Fruit fly (Drosophila melanogaster) whole organism, embryonic: ENCODE data around the gene yrt.

ENCODE experiments used
- Adf1 ChIP-seq: fragments of 200-800 bp; sonication (Bioruptor generic); IDR thresholded peaks from 2 replicates; pipeline ENCODE4 v1.3.6; 2022; ENCODE audit warnings: missing biosample characterization, missing genetic modification characterization
- CG10147 ChIP-seq: fragments of 200-800 bp; sonication (Bioruptor generic); optimal IDR thresholded peaks from 2 replicates; lab custom pipeline; 2019; ENCODE audit warnings: missing biosample characterization, mild to moderate bottlenecking, missing genetic modification characterization, moderate library complexity
- CG10209 ChIP-seq: fragments of 200-800 bp; sonication (Bioruptor generic); optimal IDR thresholded peaks from 3 replicates; lab custom pipeline; 2017; ENCODE audit warnings: missing biosample characterization, mild to moderate bottlenecking, missing genetic modification characterization, missing genetic modification reagents
- CG10267 ChIP-seq: fragments of 200-800 bp; sonication (Bioruptor generic); optimal IDR thresholded peaks from 2 replicates; lab custom pipeline; 2018; ENCODE audit warnings: missing biosample characterization, mild to moderate bottlenecking, missing genetic modification characterization, moderate library complexity
- CG11398 ChIP-seq: fragments of 200-800 bp; sonication (Bioruptor generic); optimal IDR thresholded peaks from 2 replicates; lab custom pipeline; 2016; ENCODE audit warnings: missing biosample characterization, missing genetic modification characterization
- CG12104 ChIP-seq: fragments of 200-800 bp; sonication (Bioruptor generic); optimal IDR thresholded peaks from 3 replicates; lab custom pipeline; 2016; ENCODE audit warnings: missing biosample characterization, missing genetic modification characterization
- CG12155 ChIP-seq: fragments of 200-800 bp; sonication (Bioruptor generic); optimal IDR thresholded peaks from 3 replicates; lab custom pipeline; 2016; ENCODE audit warnings: missing biosample characterization, missing genetic modification characterization
- CG13624 ChIP-seq: fragments of 200-800 bp; sonication (Bioruptor generic); optimal IDR thresholded peaks from 2 replicates; lab custom pipeline; 2016; ENCODE audit warnings: missing biosample characterization, missing genetic modification characterization
- CG13775 ChIP-seq: fragments of 200-800 bp; sonication (Bioruptor generic); optimal IDR thresholded peaks from 3 replicates; lab custom pipeline; 2017; ENCODE audit warnings: missing biosample characterization, mild to moderate bottlenecking, missing genetic modification characterization
- CG14965 ChIP-seq: fragments of 200-800 bp; sonication (Bioruptor generic); optimal IDR thresholded peaks from 2 replicates; lab custom pipeline; 2016; ENCODE audit warnings: missing biosample characterization, missing genetic modification characterization, borderline replicate concordance
- CG15479 ChIP-seq: fragments of 200-800 bp; sonication (Bioruptor generic); optimal IDR thresholded peaks from 3 replicates; lab custom pipeline; 2019; ENCODE audit warnings: missing biosample characterization, mild to moderate bottlenecking, missing genetic modification characterization, moderate library complexity
- CG15696 ChIP-seq: fragments of 200-800 bp; sonication (Bioruptor generic); optimal IDR thresholded peaks from 2 replicates; lab custom pipeline; 2019; ENCODE audit warnings: missing biosample characterization, mild to moderate bottlenecking, missing genetic modification characterization, moderate library complexity
- CG17912 ChIP-seq: fragments of 200-800 bp; sonication (Bioruptor generic); optimal IDR thresholded peaks from 2 replicates; lab custom pipeline; 2018; ENCODE audit warnings: missing biosample characterization, mild to moderate bottlenecking, missing genetic modification characterization
- CG30020 ChIP-seq: fragments of 200-800 bp; optimal IDR thresholded peaks from 2 replicates; lab custom pipeline; 2019; ENCODE audit warnings: missing biosample characterization, mild to moderate bottlenecking, missing genetic modification characterization, moderate library complexity
- CG31441 ChIP-seq: fragments of 200-800 bp; sonication (Bioruptor generic); IDR thresholded peaks from 2 replicates; pipeline ENCODE4 v1.3.6; 2022; ENCODE audit warnings: missing biosample characterization, missing genetic modification characterization
- CG3847 ChIP-seq: fragments of 200-800 bp; sonication (Bioruptor generic); IDR thresholded peaks from 2 replicates; pipeline ENCODE4 v1.3.6; 2022; ENCODE audit warnings: missing biosample characterization, missing genetic modification characterization
- CG4404 ChIP-seq: fragments of 200-800 bp; sonication (Bioruptor generic); IDR thresholded peaks from 2 replicates; pipeline ENCODE4 v1.3.6; 2022; ENCODE audit warnings: missing biosample characterization, missing genetic modification characterization
- CG4730 ChIP-seq: fragments of 200-800 bp; sonication (Bioruptor generic); IDR thresholded peaks from 2 replicates; pipeline ENCODE4 v1.3.6; 2022; ENCODE audit warnings: missing biosample characterization, missing genetic modification characterization
- CG4854 ChIP-seq: fragments of 200-800 bp; sonication (Bioruptor generic); optimal IDR thresholded peaks from 2 replicates; lab custom pipeline; 2016; ENCODE audit warnings: missing biosample characterization, missing genetic modification characterization, inconsistent platforms
- CG8924 ChIP-seq: fragments of 200-800 bp; optimal IDR thresholded peaks from 3 replicates; lab custom pipeline; 2019; ENCODE audit warnings: missing biosample characterization, mild to moderate bottlenecking, missing genetic modification characterization, moderate library complexity
- CG9876 ChIP-seq: fragments of 200-800 bp; sonication (Bioruptor generic); optimal IDR thresholded peaks from 2 replicates; lab custom pipeline; 2016; ENCODE audit warnings: missing biosample characterization, missing genetic modification characterization
- CoRest ChIP-seq: fragments of 200-800 bp; sonication (Bioruptor generic); optimal IDR thresholded peaks from 3 replicates; lab custom pipeline; 2018; ENCODE audit warnings: missing biosample characterization, mild to moderate bottlenecking, missing genetic modification characterization, moderate library complexity
- D19B ChIP-seq: fragments of 200-800 bp; sonication (Bioruptor generic); optimal IDR thresholded peaks from 2 replicates; lab custom pipeline; 2017; ENCODE audit warnings: missing biosample characterization, mild to moderate bottlenecking, missing genetic modification characterization
- Dek ChIP-seq: fragments of 200-800 bp; sonication (Bioruptor generic); optimal IDR thresholded peaks from 3 replicates; lab custom pipeline; 2019; ENCODE audit warnings: missing biosample characterization, mild to moderate bottlenecking, missing genetic modification characterization, moderate library complexity
- Dip2 ChIP-seq: fragments of 200-800 bp; sonication (Bioruptor generic); IDR thresholded peaks from 2 replicates; pipeline ENCODE4 v1.3.6; 2022; ENCODE audit warnings: missing biosample characterization, missing genetic modification characterization
- Eip74EF ChIP-seq, 2 experiments: fragments of 200-800 bp in 1 of 2; fragments of >200 bp in 1 of 2; sonication (Bioruptor generic) in 1 of 2; optimal IDR thresholded peaks; 2 replicates each; lab custom pipeline; 2017 to 2019; ENCODE audit warnings: missing biosample characterization in 2 of 2, missing genetic modification characterization in 2 of 2, mild to moderate bottlenecking in 1 of 2, moderate library complexity in 1 of 2
- Elba2 ChIP-seq: fragments of 200-800 bp; sonication (Bioruptor generic); optimal IDR thresholded peaks from 3 replicates; lab custom pipeline; 2016; ENCODE audit warnings: missing biosample characterization, missing genetic modification characterization
- HmgZ ChIP-seq: fragments of 200-800 bp; sonication (Bioruptor generic); optimal IDR thresholded peaks from 2 replicates; lab custom pipeline; 2018; ENCODE audit warnings: missing biosample characterization, mild to moderate bottlenecking, missing genetic modification characterization
- Hmr ChIP-seq: fragments of 200-800 bp; sonication (Bioruptor generic); optimal IDR thresholded peaks from 3 replicates; lab custom pipeline; 2017; ENCODE audit warnings: mild to moderate bottlenecking, missing biosample characterization, missing genetic modification reagents, missing genetic modification characterization
- Mad ChIP-seq: fragments of 200-800 bp; sonication (Bioruptor generic); optimal IDR thresholded peaks from 2 replicates; lab custom pipeline; 2016; ENCODE audit warnings: missing biosample characterization, missing genetic modification characterization
- NFAT ChIP-seq: fragments of 200-800 bp; sonication (Bioruptor generic); IDR thresholded peaks from 2 replicates; pipeline ENCODE4 v1.3.6; 2022; ENCODE audit warnings: missing biosample characterization, missing genetic modification characterization
- Neu2 ChIP-seq: fragments of 200-800 bp; sonication (Bioruptor generic); optimal IDR thresholded peaks from 3 replicates; lab custom pipeline; 2016; ENCODE audit warnings: missing biosample characterization, missing genetic modification characterization, borderline replicate concordance
- Rx ChIP-seq: fragments of 200-800 bp; sonication (Bioruptor generic); IDR thresholded peaks from 2 replicates; pipeline ENCODE4 v1.3.6; 2022; ENCODE audit warnings: missing biosample characterization, missing genetic modification characterization
- az2 ChIP-seq: fragments of 200-800 bp; sonication (Bioruptor generic); optimal IDR thresholded peaks from 3 replicates; lab custom pipeline; 2016; ENCODE audit warnings: missing biosample characterization, missing genetic modification characterization
- caup ChIP-seq: fragments of 200-800 bp; sonication (Bioruptor generic); optimal IDR thresholded peaks from 3 replicates; lab custom pipeline; 2017; ENCODE audit warnings: missing biosample characterization, mild to moderate bottlenecking, missing genetic modification characterization, moderate library complexity; ENCODE audit not compliant: severe bottlenecking
- en ChIP-seq: fragments of 200-800 bp; sonication (Bioruptor generic); optimal IDR thresholded peaks from 2 replicates; lab custom pipeline; 2016; ENCODE audit warnings: missing biosample characterization, missing genetic modification characterization
- esg ChIP-seq: fragments of 200-800 bp; sonication (Bioruptor generic); conservative IDR thresholded peaks from 2 replicates; pipeline ENCODE4 v1.3.6; 2022; ENCODE audit warnings: missing biosample characterization, missing genetic modification characterization
- ewg ChIP-seq: fragments of 200-800 bp; sonication (Bioruptor generic); optimal IDR thresholded peaks from 3 replicates; lab custom pipeline; 2017; ENCODE audit warnings: mild to moderate bottlenecking, missing biosample characterization, missing genetic modification reagents, missing genetic modification characterization
- grau ChIP-seq: fragments of 200-800 bp; optimal IDR thresholded peaks from 3 replicates; lab custom pipeline; 2019; ENCODE audit warnings: missing biosample characterization, mild to moderate bottlenecking, missing genetic modification characterization, moderate library complexity
- gsb ChIP-seq: fragments of 200-800 bp; sonication (Bioruptor generic); IDR thresholded peaks from 2 replicates; pipeline ENCODE4 v1.3.6; 2022; ENCODE audit warnings: missing biosample characterization, missing genetic modification characterization
- lab ChIP-seq: fragments of 200-800 bp; sonication (Bioruptor generic); optimal IDR thresholded peaks from 3 replicates; lab custom pipeline; 2017; ENCODE audit warnings: missing biosample characterization, missing genetic modification characterization, mild to moderate bottlenecking, moderate library complexity, missing genetic modification reagents
- lilli ChIP-seq: fragments of 200-800 bp; sonication (Bioruptor generic); optimal IDR thresholded peaks from 3 replicates; lab custom pipeline; 2016; ENCODE audit warnings: missing biosample characterization, missing genetic modification characterization
- lmd ChIP-seq: fragments of 200-800 bp; sonication (Bioruptor generic); IDR thresholded peaks from 2 replicates; pipeline ENCODE4 v1.3.6; 2022; ENCODE audit warnings: missing biosample characterization, missing genetic modification characterization
- nmo ChIP-seq: fragments of 200-800 bp; sonication (Bioruptor generic); optimal IDR thresholded peaks from 2 replicates; lab custom pipeline; 2018; ENCODE audit warnings: missing biosample characterization, mild to moderate bottlenecking, missing genetic modification characterization, moderate library complexity
- nom ChIP-seq: fragments of 200-800 bp; sonication (Bioruptor generic); optimal IDR thresholded peaks from 2 replicates; lab custom pipeline; 2017; ENCODE audit warnings: missing biosample characterization, missing genetic modification characterization, mild to moderate bottlenecking, moderate library complexity, missing genetic modification reagents
- otp ChIP-seq: fragments of 200-800 bp; sonication (Bioruptor generic); IDR thresholded peaks from 3 replicates; pipeline ENCODE4, ENCODE4 v1.3.6; 2022; ENCODE audit warnings: missing biosample characterization, missing genetic modification characterization
- phol ChIP-seq: fragments of 200-800 bp; sonication (Bioruptor generic); optimal IDR thresholded peaks from 3 replicates; lab custom pipeline; 2018; ENCODE audit warnings: missing biosample characterization, mild to moderate bottlenecking, missing genetic modification characterization, moderate library complexity
- pnt ChIP-seq: fragments of 200-800 bp; sonication (Bioruptor generic); optimal IDR thresholded peaks from 3 replicates; lab custom pipeline; 2016; ENCODE audit warnings: missing biosample characterization, missing genetic modification characterization
- slbo ChIP-seq: fragments of 200-800 bp; sonication (Bioruptor generic); IDR thresholded peaks from 2 replicates; pipeline ENCODE4 v1.3.6; 2022; ENCODE audit warnings: missing biosample characterization, missing genetic modification characterization
- zen ChIP-seq: fragments of 200-800 bp; sonication (Bioruptor generic); optimal IDR thresholded peaks from 3 replicates; lab custom pipeline; 2018; ENCODE audit warnings: missing biosample characterization, mild to moderate bottlenecking, missing genetic modification characterization, moderate library complexity

Gene yrt

dm6 chr3R:13453955-13454354 is 19.2 kb upstream of the yrt start (continued):
- TF ChIP-seq CG8924 (tag; lab: Kevin White, UChicago) = no peak
- TF ChIP-seq Hmr (GFP tag; lab: Kevin White, UChicago) = peak; percentile 73
- TF ChIP-seq CG3847 (GFP tag; lab: Robert Waterston, UW) = peak; percentile 61; the same call in 1 of the 2 replicates
- no peak for TF ChIP-seq CG14965
- peak; percentile 80 for TF ChIP-seq grau (tag; lab: Kevin White, UChicago)
- peak; percentile 26 for TF ChIP-seq az2
- peak; percentile 80 for TF ChIP-seq gsb (GFP tag; lab: Robert Waterston, UW)
- TF ChIP-seq CG12104 (GFP tag; lab: Kevin White, UChicago) = peak; percentile 52
- TF ChIP-seq Eip74EF (GFP tag; optimal IDR thresholded peaks at IDR 0.05; lab: Kevin White, UChicago) = peak in 1 of 2 experiments; percentile 59
- peak; percentile 77 for TF ChIP-seq nmo (GFP tag; lab: Kevin White, UChicago)
- TF ChIP-seq CG12155 (GFP tag; lab: Kevin White, UChicago) = peak; percentile 57
- no peak for TF ChIP-seq zen
- TF ChIP-seq Neu2 (GFP tag; lab: Kevin White, UChicago) = no peak
- TF ChIP-seq CG9876 (GFP tag; lab: Kevin White, UChicago) = peak; percentile 21
- TF ChIP-seq CG13775 (GFP tag; lab: Kevin White, UChicago) = peak; percentile 40
- peak; percentile 45; the same call in 1 of the 3 replicates for TF ChIP-seq otp (GFP tag; lab: Robert Waterston, UW)
- peak; percentile 78; the same call in 1 of the 2 replicates for TF ChIP-seq CG31441 (GFP tag; lab: Robert Waterston, UW)
- TF ChIP-seq en (GFP tag; lab: Kevin White, UChicago) = peak; percentile 11
- no peak for TF ChIP-seq Elba2 (GFP tag; lab: Kevin White, UChicago)
- no peak for TF ChIP-seq CG30020
- peak; percentile 22 for TF ChIP-seq CG11398 (GFP tag; lab: Kevin White, UChicago)
- peak; percentile 75 for TF ChIP-seq CoRest (tag; lab: Kevin White, UChicago)
- peak; percentile 61 for TF ChIP-seq CG10209
- TF ChIP-seq CG4404 = peak; percentile 37; the same call in 1 of the 2 replicates
- no peak for TF ChIP-seq nom (GFP tag; lab: Kevin White, UChicago)
- TF ChIP-seq Adf1 = 0 out of 2 replicates have a peak, but pooled peaks have one; percentile 29
- peak; percentile 66 for TF ChIP-seq HmgZ (tag; lab: Kevin White, UChicago)
- TF ChIP-seq CG4730 (GFP tag; lab: Robert Waterston, UW) = peak; percentile 79
- TF ChIP-seq CG13624 (GFP tag; lab: Kevin White, UChicago) = peak; percentile 67
- peak; percentile 71 for TF ChIP-seq caup (GFP tag; lab: Kevin White, UChicago)
- peak; percentile 73 for TF ChIP-seq phol (tag; lab: Kevin White, UChicago)
- TF ChIP-seq Mad (GFP tag; lab: Kevin White, UChicago) = no peak
- peak; percentile 27 for TF ChIP-seq ewg
- TF ChIP-seq NFAT (GFP tag; lab: Robert Waterston, UW) = peak; percentile 71
- TF ChIP-seq D19B (GFP tag; lab: Kevin White, UChicago) = peak; percentile 77
- peak; percentile 81 for TF ChIP-seq lab (GFP tag; lab: Kevin White, UChicago)
- peak; percentile 82 for TF ChIP-seq lilli
- TF ChIP-seq pnt (GFP tag; lab: Kevin White, UChicago) = peak; percentile 36
- TF ChIP-seq CG4854 (GFP tag; lab: Kevin White, UChicago) = peak; percentile 53
- TF ChIP-seq CG10147 (GFP tag; lab: Kevin White, UChicago) = peak; percentile 79
- TF ChIP-seq slbo (GFP tag; lab: Robert Waterston, UW) = peak; percentile 85
- TF ChIP-seq Rx (GFP tag; lab: Robert Waterston, UW) = 0 out of 2 replicates have a peak, but pooled peaks have one; percentile 15
- peak; percentile 74 for TF ChIP-seq esg (GFP tag; lab: Robert Waterston, UW)
- peak; percentile 68 for TF ChIP-seq CG10267 (tag; lab: Kevin White, UChicago)
- TF ChIP-seq CG15479 = no peak
- peak; percentile 75 for TF ChIP-seq Dek (tag; lab: Kevin White, UChicago)
- peak; percentile 79; the same call in 1 of the 2 replicates for TF ChIP-seq lmd (GFP tag; lab: Robert Waterston, UW)
- no peak for TF ChIP-seq CG15696 (tag; lab: Kevin White, UChicago)
- no peak for TF ChIP-seq Dip2 (GFP tag; lab: Robert Waterston, UW)
- no peak for TF ChIP-seq CG17912 (GFP tag; lab: Kevin White, UChicago)
